Fruit fly (Drosophila melanogaster) whole organism, embryonic: ENCODE results near the gene Jhbp6.
"Not testable (repeated sequence)": the region's sequence is repeated elsewhere in the genome, so short reads cannot be mapped to it uniquely, and the experiment has no call there.

Experiments
- ATbp ChIP-seq: fragments of 200-800 bp; sonication (Bioruptor generic); optimal IDR thresholded peaks from 2 replicates; lab custom pipeline; 2017; ENCODE audit warnings: missing biosample characterization, mild to moderate bottlenecking, missing genetic modification characterization, missing genetic modification reagents
- CG3726 ChIP-seq: fragments of 200-800 bp; sonication (Bioruptor generic); IDR thresholded peaks from 3 replicates; pipeline ENCODE4, ENCODE4 v1.3.6; 2022; ENCODE audit warnings: missing biosample characterization, missing genetic modification characterization
- Dip2 ChIP-seq: fragments of 200-800 bp; sonication (Bioruptor generic); IDR thresholded peaks from 2 replicates; pipeline ENCODE4 v1.3.6; 2022; ENCODE audit warnings: missing biosample characterization, missing genetic modification characterization
- Max ChIP-seq: fragments of 200-800 bp; sonication (Bioruptor generic); optimal IDR thresholded peaks from 2 replicates; lab custom pipeline; 2016; ENCODE audit warnings: missing biosample characterization, mild to moderate bottlenecking, missing genetic modification characterization
- Rx ChIP-seq: fragments of 200-800 bp; sonication (Bioruptor generic); IDR thresholded peaks from 2 replicates; pipeline ENCODE4 v1.3.6; 2022; ENCODE audit warnings: missing biosample characterization, missing genetic modification characterization
- Spps ChIP-seq: fragments of 200-800 bp; sonication (Bioruptor generic); optimal IDR thresholded peaks from 2 replicates; lab custom pipeline; 2018; ENCODE audit warnings: missing biosample characterization, mild to moderate bottlenecking, missing genetic modification characterization
- corto ChIP-seq: fragments of 200-800 bp; sonication (Bioruptor generic); optimal IDR thresholded peaks from 2 replicates; lab custom pipeline; 2016; ENCODE audit warnings: missing biosample characterization, mild to moderate bottlenecking, missing genetic modification characterization, moderate library complexity

- TF ChIP-seq corto (GFP tag; lab: Kevin White, UChicago); CG3726 (GFP tag; lab: Robert Waterston, UW); Max (GFP tag; lab: Kevin White, UChicago); Rx; Spps (tag; lab: Kevin White, UChicago); Dip2 (GFP tag; lab: Robert Waterston, UW); ATbp (GFP tag; lab: Kevin White, UChicago): not testable (repeated sequence)
Measured at dm6 chr3L:22696930-22697329, 27.2 kb downstream of the Jhbp6 start, which contains the start of gene CG32453.
